Worm (Caenorhabditis elegans): ENCODE results near the gene mrp-3.

Gene mrp-3

ce11 chrX:15917000-15917399, 22.1 kb downstream of the mrp-3 start, which contains the start of the genes F31B9.4 and F31B9.2:
Gene F31B9.4, minus strand, starts transcription at chrX:15917100.
Gene F31B9.2, plus strand, starts transcription at chrX:15917367.
- TF ChIP-seq nhr-77 (tag; optimal IDR thresholded peaks at IDR 0.05) (no peak), nhr-28 (tag; optimal IDR thresholded peaks at IDR 0.05) (no peak), ces-1 (GFP tag; optimal IDR thresholded peaks at IDR 0.05) (no peak), ZK337.2 (GFP tag; IDR thresholded peaks at IDR 0.05) (no peak), Y105C5A.15 (GFP tag; IDR thresholded peaks at IDR 0.05) (no peak)

DNA sequence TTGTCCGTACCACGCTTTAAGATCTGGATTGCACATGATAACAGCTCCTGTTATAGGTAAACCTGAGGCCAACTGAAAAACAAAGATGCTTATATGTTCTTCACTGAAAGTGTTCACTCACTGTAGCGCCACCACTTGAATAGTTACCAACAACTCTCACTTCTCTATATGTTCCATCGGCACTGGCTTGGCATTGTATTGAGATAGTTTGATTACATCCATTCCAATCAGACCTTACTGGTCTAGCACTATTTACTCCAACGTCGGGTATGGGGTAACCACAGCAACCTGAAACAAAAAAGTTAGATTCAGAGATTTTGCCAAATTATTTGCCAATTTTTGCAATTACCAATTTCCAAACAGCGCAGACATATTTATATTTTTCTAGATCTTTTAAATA, 23.4 kb downstream of the mrp-3 start:
- TF ChIP-seq unc-62 (GFP tag; optimal IDR thresholded peaks at IDR 0.05 in 1 of 2) = peak in 1 of 2 experiments; percentile 96
- TF ChIP-seq unc-62 (tag; optimal IDR thresholded peaks at IDR 0.05) = no peak
- TF ChIP-seq nhr-76 (tag; optimal IDR thresholded peaks at IDR 0.05) = no peak

- TF ChIP-seq nhr-48 (tag; optimal IDR thresholded peaks at IDR 0.05) (no peak), dmd-9 (GFP tag; IDR thresholded peaks at IDR 0.05) (0 out of 2 replicates have a peak, but pooled peaks have one; percentile 20), aha-1 (tag) (peak; percentile 15), set-16 (GFP tag; IDR thresholded peaks at IDR 0.05) (peak; percentile 88), nhr-10 (tag; optimal IDR thresholded peaks at IDR 0.05) (no peak), gei-8 (GFP tag; optimal IDR thresholded peaks at IDR 0.05) (no peak)
Measured at ce11 chrX:15912841-15913240, 26.3 kb downstream of the mrp-3 start.

ce11 chrX:15910328-15910727, 28.8 kb downstream of the mrp-3 start, which contains the start of gene npr-33:
Gene npr-33, plus strand, starts transcription at chrX:15910628.
- TF ChIP-seq nhr-111 (GFP tag; optimal IDR thresholded peaks at IDR 0.05) (no peak), ama-1 (optimal IDR thresholded peaks at IDR 0.05) (no peak), sdz-12 (GFP tag; optimal IDR thresholded peaks at IDR 0.05) (no peak), set-16 (GFP tag; IDR thresholded peaks at IDR 0.05) (no peak), daf-16 (GFP tag; optimal IDR thresholded peaks at IDR 0.05) (no peak), daf-16 (tag; optimal IDR thresholded peaks at IDR 0.05) (no peak), jun-1 (tag; optimal IDR thresholded peaks at IDR 0.05) (no peak)

DNA sequence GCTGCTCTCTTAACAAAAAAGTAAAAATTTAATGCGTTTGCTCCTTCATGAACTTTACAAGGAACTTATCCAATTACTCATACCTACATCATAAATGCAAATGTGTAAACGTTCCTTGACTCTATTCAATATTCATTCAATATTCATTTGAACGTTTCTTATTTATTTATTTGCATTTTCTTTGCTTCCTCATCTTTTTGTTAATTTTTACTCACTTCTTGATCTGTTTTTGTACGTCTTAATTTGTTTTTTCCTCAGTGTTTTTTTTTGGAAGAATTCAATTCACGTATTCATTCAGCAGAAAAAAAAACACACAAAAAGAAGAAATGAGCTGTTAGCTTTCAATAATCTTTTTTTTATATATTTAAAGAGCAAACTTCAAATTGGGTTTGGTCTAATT, 36.3 kb downstream of the mrp-3 start:
- TF ChIP-seq set-16 (GFP tag; IDR thresholded peaks at IDR 0.05) (no peak), unc-62 (GFP tag; optimal IDR thresholded peaks at IDR 0.05 in 1 of 2) (peak in 1 of 2 experiments; percentile 89), unc-62 (tag; optimal IDR thresholded peaks at IDR 0.05) (no peak), unc-39 (tag; optimal IDR thresholded peaks at IDR 0.05) (no peak)

DNA sequence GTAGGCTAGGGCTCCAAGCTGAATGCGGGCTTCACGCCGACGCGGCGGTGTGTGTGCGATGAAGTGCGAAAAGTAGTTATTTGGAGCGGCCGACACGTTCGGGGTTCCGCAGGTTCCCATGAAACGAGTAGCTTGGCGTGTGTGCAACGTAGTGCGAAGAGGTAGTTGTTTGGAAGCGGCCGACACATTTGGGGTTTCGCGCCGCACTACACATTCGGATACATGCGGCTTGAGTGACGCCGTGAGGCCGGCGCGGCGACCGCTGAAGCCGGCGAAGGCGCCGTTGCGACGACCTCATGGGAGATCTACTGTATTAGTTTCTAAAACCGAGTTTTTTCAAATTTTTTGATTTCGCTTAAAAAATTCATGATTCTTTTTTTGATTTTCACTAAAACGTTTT, 37.9 kb downstream of the mrp-3 start:
- TF ChIP-seq T26A8.4 (GFP tag; IDR thresholded peaks at IDR 0.05) = no peak
- no peak for TF ChIP-seq attf-4 (tag; optimal IDR thresholded peaks at IDR 0.05)
- no peak for TF ChIP-seq madf-9 (GFP tag; conservative IDR thresholded peaks at IDR 0.05)
- no peak for TF ChIP-seq F37D6.2 (tag; optimal IDR thresholded peaks at IDR 0.05)
- TF ChIP-seq vab-7 (GFP tag; IDR thresholded peaks at IDR 0.05) = no peak
- no peak for TF ChIP-seq unc-130 (GFP tag; optimal IDR thresholded peaks at IDR 0.05)
- no peak for TF ChIP-seq lir-3 (tag; optimal IDR thresholded peaks at IDR 0.05)
- no peak for TF ChIP-seq ceh-62 (tag; optimal IDR thresholded peaks at IDR 0.05)
- TF ChIP-seq set-16 (GFP tag; IDR thresholded peaks at IDR 0.05) = peak; percentile 74
- TF ChIP-seq nhr-25 (tag; optimal IDR thresholded peaks at IDR 0.05; ENCODE audit: borderline replicate concordance, insufficient read depth) = no peak
- TF ChIP-seq lin-13 (GFP tag; optimal IDR thresholded peaks at IDR 0.05) = no peak
- TF ChIP-seq F44E2.7 (GFP tag; IDR thresholded peaks at IDR 0.05) = 0 out of 2 replicates have a peak, but pooled peaks have one; percentile 7

DNA sequence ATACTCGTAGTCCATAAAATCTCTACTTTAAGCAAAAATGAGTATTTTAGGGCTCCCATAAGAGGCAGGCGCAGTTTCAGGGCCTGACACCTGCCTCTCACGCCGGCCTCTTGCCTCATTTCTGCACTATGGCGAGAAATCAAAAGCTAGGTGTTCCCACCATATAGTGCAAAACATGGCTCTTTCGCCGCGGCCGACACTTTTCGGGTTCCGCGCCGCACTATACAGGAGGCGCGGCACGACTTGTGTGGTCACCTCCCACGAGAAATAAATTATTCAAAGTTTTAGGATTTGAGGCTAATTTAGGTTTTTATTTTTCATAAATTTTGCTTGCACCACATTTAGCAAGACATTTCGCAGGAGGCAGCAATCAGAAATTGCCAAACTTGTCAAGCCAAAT, 46.6 kb downstream of the mrp-3 start:
- TF ChIP-seq tag-97 (GFP tag; IDR thresholded peaks at IDR 0.05) = no peak
- no peak for TF ChIP-seq lin-39 (tag; optimal IDR thresholded peaks at IDR 0.05)
- TF ChIP-seq unc-62 (GFP tag; optimal IDR thresholded peaks at IDR 0.05 in 1 of 2) = no peak
- no peak for TF ChIP-seq unc-62 (tag; optimal IDR thresholded peaks at IDR 0.05)
- peak; percentile 15; the same call in 1 of the 2 replicates for TF ChIP-seq set-16 (GFP tag; IDR thresholded peaks at IDR 0.05)
- no peak for TF ChIP-seq ctbp-1 (GFP tag; IDR thresholded peaks at IDR 0.05)
- TF ChIP-seq zip-2 (tag; optimal IDR thresholded peaks at IDR 0.05) = no peak
- no peak for TF ChIP-seq saeg-2 (GFP tag; IDR thresholded peaks at IDR 0.05)
- TF ChIP-seq lir-3 (tag; optimal IDR thresholded peaks at IDR 0.05) = no peak
